Worm (Caenorhabditis elegans): Measurements from ENCODE around the gene oac-37.

Gene oac-37

ce11 chrIV:14113621-14114020, 32.1 kb upstream of the oac-37 start (continued):
- TF ChIP-seq Y5F2A.4 (GFP tag; optimal IDR thresholded peaks at IDR 0.05) (no peak), nhr-77 (tag; optimal IDR thresholded peaks at IDR 0.05) (no peak)

DNA sequence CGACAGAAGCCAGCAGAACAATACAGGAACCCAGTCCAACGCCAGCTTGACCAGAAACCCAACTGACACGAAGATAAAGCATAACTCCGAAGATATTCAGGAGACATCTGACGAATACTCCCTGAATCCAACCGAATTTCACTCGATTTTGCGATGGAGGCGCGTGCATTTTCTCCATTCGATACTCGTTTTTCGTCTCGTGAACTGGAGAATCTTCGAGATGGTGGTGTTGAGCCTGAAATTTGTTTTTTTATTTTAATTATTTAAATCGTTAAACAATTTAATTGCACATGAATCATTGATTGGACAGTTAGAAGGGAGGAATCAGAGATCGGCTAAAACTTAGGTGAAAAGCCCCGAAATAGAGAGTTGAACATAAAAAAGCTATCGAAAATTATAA, 31.3 kb upstream of the oac-37 start:
- peak; percentile 79; the same call in 1 of the 2 replicates for TF ChIP-seq snpc-1.2 (GFP tag; IDR thresholded peaks at IDR 0.05)
- TF ChIP-seq T20F7.1 (GFP tag; optimal IDR thresholded peaks at IDR 0.05): no peak

DNA sequence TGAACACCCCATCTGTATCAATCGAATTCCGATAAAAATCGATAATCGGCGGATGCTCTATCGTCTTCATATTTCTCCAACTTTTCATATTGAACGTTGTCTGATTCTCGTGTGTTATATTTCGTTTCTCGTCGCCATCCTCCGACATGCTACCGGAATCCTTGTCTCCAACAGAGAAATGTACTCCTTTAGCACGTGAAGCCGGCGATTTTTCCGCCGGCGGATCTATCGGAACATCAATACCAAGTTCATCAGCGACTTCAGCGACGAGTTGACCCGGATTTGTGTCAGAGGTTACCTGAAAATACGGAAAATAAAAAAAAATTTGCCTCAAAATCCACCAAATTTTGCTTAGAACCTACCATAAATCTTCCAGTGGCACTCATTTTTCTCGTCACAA, 30.6 kb upstream of the oac-37 start:
- no peak for TF ChIP-seq ztf-11 (tag; optimal IDR thresholded peaks at IDR 0.05)
- TF ChIP-seq mep-1 (tag; optimal IDR thresholded peaks at IDR 0.05): no peak
- TF ChIP-seq arid-1 (GFP tag; conservative IDR thresholded peaks at IDR 0.05): no peak
- TF ChIP-seq snpc-1.2 (GFP tag; IDR thresholded peaks at IDR 0.05): peak; percentile 62; the same call in 1 of the 2 replicates

DNA sequence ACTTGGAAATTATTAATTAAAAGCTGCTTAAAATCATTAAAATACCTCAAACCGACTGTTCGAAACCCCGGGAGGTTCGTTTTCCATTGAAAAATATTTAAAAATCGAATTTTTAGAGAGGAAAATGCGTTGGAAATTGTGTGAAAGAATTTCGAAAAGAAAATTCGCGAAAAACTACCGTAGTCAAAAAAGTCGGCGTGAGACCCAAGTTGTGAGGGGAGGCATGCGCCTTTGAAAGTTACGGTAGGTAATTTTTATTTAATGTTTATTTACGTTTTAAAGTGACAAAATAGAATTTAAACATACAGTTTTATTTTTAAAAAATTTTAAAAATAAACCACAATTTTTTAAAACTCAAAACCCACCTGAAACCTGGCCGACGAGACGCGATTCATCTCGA, 30.1 kb upstream of the oac-37 start:
- peak; percentile 27; the same call in 1 of the 2 replicates for TF ChIP-seq lin-38 (GFP tag; IDR thresholded peaks at IDR 0.05)
- no peak for TF ChIP-seq ceh-28 (tag; optimal IDR thresholded peaks at IDR 0.05)
- peak; percentile 51 for TF ChIP-seq F49E8.2 (tag; optimal IDR thresholded peaks at IDR 0.05; ENCODE audit: borderline replicate concordance)
- no peak for TF ChIP-seq nhr-102 (tag; optimal IDR thresholded peaks at IDR 0.05)
- no peak for TF ChIP-seq ztf-7 (tag; optimal IDR thresholded peaks at IDR 0.05)
- peak; percentile 96 for TF ChIP-seq snpc-1.2 (GFP tag; IDR thresholded peaks at IDR 0.05)
- TF ChIP-seq lsy-2 (tag; optimal IDR thresholded peaks at IDR 0.05): peak in 1 of 2 experiments; percentile 57
- TF ChIP-seq nhr-6 (tag; optimal IDR thresholded peaks at IDR 0.05): no peak
- no peak for TF ChIP-seq lin-1 (GFP tag; IDR thresholded peaks at IDR 0.05)
- TF ChIP-seq T20F7.1 (GFP tag; optimal IDR thresholded peaks at IDR 0.05): no peak
- no peak for TF ChIP-seq rbr-2 (tag; optimal IDR thresholded peaks at IDR 0.05)
- TF ChIP-seq nhr-10 (tag; optimal IDR thresholded peaks at IDR 0.05): no peak
- no peak for TF ChIP-seq daf-12 (tag; optimal IDR thresholded peaks at IDR 0.05)
- no peak for TF ChIP-seq skn-1 (tag; optimal IDR thresholded peaks at IDR 0.05)

DNA sequence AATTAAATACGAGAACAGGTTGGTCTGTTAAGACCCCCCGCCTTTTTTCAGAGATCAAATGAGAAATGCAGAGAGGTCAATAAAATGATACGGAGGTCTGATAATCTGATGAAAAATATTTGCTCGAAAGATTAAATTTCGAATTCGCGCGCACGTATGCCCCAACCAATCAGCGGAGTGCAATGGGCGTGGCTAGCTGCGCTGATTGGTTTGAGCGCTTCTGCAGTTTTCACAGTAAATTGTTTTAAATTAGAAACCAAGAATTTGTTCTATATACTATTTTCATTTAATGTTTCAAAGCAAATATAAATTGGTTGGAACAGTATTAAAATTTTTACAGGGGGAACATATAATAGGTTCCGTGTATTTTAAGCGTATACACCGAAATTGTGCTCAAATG, 26.4 kb upstream of the oac-37 start:
- no peak for TF ChIP-seq zag-1 (tag; optimal IDR thresholded peaks at IDR 0.05)
- no peak for TF ChIP-seq daf-8 (GFP tag; IDR thresholded peaks at IDR 0.05)
- no peak for TF ChIP-seq zfp-2 (tag; optimal IDR thresholded peaks at IDR 0.05)
- TF ChIP-seq F10B5.3 (tag; optimal IDR thresholded peaks at IDR 0.05): no peak
- TF ChIP-seq nhr-42 (GFP tag; IDR thresholded peaks at IDR 0.05): no peak
- TF ChIP-seq ctbp-1 (GFP tag; IDR thresholded peaks at IDR 0.05): no peak
- no peak for TF ChIP-seq mep-1 (tag; optimal IDR thresholded peaks at IDR 0.05)
- TF ChIP-seq duxl-1 (tag; optimal IDR thresholded peaks at IDR 0.05; ENCODE audit: poor library complexity): no peak
- TF ChIP-seq lin-29 (GFP tag; IDR thresholded peaks at IDR 0.05): no peak
- TF ChIP-seq fkh-10 (GFP tag; optimal IDR thresholded peaks at IDR 0.05): no peak
- no peak for TF ChIP-seq zip-11 (GFP tag; IDR thresholded peaks at IDR 0.05)
- no peak for TF ChIP-seq lin-38 (GFP tag; IDR thresholded peaks at IDR 0.05)
- no peak for TF ChIP-seq madf-9 (GFP tag; conservative IDR thresholded peaks at IDR 0.05)
- TF ChIP-seq daf-16 (GFP tag; optimal IDR thresholded peaks at IDR 0.05): no peak
- TF ChIP-seq daf-16 (tag; optimal IDR thresholded peaks at IDR 0.05): no peak
- TF ChIP-seq madf-5 (GFP tag; IDR thresholded peaks at IDR 0.05): no peak
- TF ChIP-seq ztf-11 (tag; optimal IDR thresholded peaks at IDR 0.05): no peak
- TF ChIP-seq F26F4.8 (GFP tag; conservative IDR thresholded peaks at IDR 0.05): no peak
- no peak for TF ChIP-seq ceh-62 (tag; optimal IDR thresholded peaks at IDR 0.05)

Data from whole organism, L4 larva.